Worm (Caenorhabditis elegans) whole organism, early embryonic: Measurements from ENCODE around the gene lpd-7.

Experiments
- B0310.2 ChIP-seq: sonication (generic microtip); optimal IDR thresholded peaks from 2 replicates; lab custom pipeline; 2016; ENCODE audit warnings: mild to moderate bottlenecking, missing genetic modification characterization, missing compliant biosample characterization
- aly-1 ChIP-seq: sonication (generic microtip); optimal IDR thresholded peaks from 2 replicates; lab custom pipeline; 2016; ENCODE audit warnings: missing genetic modification characterization, missing compliant biosample characterization
- ama-1 ChIP-seq: fragments of 150-350 bp; optimal IDR thresholded peaks from 2 replicates; lab custom pipeline; 2014
- ceh-13 ChIP-seq: fragments of 200-800 bp; sonication (Bioruptor generic); optimal IDR thresholded peaks from 2 replicates; lab custom pipeline; 2018; ENCODE audit warnings: mild to moderate bottlenecking, missing genetic modification characterization, missing compliant biosample characterization
- ets-7 ChIP-seq: sonication (generic microtip); optimal IDR thresholded peaks from 2 replicates; lab custom pipeline; 2016; ENCODE audit warnings: missing genotype, missing genetic modification characterization, missing compliant biosample characterization
- flt-1 ChIP-seq: fragments of 200-800 bp; sonication (Bioruptor generic); IDR thresholded peaks from 2 replicates; pipeline ENCODE4 v1.3.6; 2022; ENCODE audit warnings: missing genetic modification characterization, missing compliant biosample characterization
- hmbx-1 ChIP-seq: sonication (generic microtip); optimal IDR thresholded peaks from 2 replicates; lab custom pipeline; 2016; ENCODE audit warnings: mild to moderate bottlenecking, missing genetic modification characterization, missing compliant biosample characterization
- hmg-4 ChIP-seq: fragments of 200-800 bp; sonication (Bioruptor generic); optimal IDR thresholded peaks from 2 replicates; lab custom pipeline; 2018; ENCODE audit warnings: mild to moderate bottlenecking, missing genetic modification characterization, missing compliant biosample characterization
- hnd-1 ChIP-seq: sonication (generic microtip); optimal IDR thresholded peaks from 2 replicates; lab custom pipeline; 2016; ENCODE audit warnings: missing genetic modification characterization, missing compliant biosample characterization
- sea-1 ChIP-seq: fragments of 200-800 bp; sonication (Bioruptor generic); conservative IDR thresholded peaks from 2 replicates; pipeline ENCODE4 v1.3.6; 2022; ENCODE audit warnings: missing genetic modification characterization, missing compliant biosample characterization
- tbx-37 ChIP-seq: fragments of 200-800 bp; sonication (Bioruptor generic); conservative IDR thresholded peaks from 2 replicates; pipeline ENCODE4 v1.3.6; 2022; ENCODE audit warnings: missing genetic modification reagents, missing genetic modification characterization, missing compliant biosample characterization
- tra-4 ChIP-seq: sonication (generic microtip); optimal IDR thresholded peaks from 2 replicates; lab custom pipeline; 2017; ENCODE audit warnings: missing genetic modification characterization, missing compliant biosample characterization

DNA sequence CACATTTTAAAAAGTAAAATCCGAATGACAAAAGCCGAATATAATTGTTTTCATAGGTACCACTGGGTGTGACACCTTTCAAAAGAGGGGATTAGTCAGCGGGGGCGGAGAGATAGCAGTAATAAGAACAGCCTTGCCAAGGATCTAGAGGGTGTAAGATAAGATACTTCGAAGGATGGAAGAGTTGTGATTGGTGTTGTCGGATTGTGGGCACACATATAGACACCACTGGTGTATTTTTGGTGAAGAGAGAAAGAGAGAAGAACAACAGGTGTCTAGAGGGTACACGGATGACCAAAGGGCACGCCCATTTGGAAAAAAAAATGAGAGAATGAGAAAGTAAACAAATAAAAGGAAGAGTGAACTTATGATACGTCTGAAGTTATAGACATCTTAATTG is 28.0 kb upstream of the lpd-7 start:
- TF ChIP-seq ama-1 (lab: Kevin White, UChicago): no peak
- TF ChIP-seq tbx-37 (GFP tag; lab: Robert Waterston, UW): no peak
- no peak for TF ChIP-seq ceh-13 (GFP tag; lab: Kevin White, UChicago)
- no peak for TF ChIP-seq hmg-4 (GFP tag; lab: Kevin White, UChicago)
- TF ChIP-seq ets-7 (tag; lab: Kevin White, UChicago): no peak
- no peak for TF ChIP-seq B0310.2 (tag; lab: Kevin White, UChicago)
- no peak for TF ChIP-seq hnd-1 (tag; lab: Kevin White, UChicago)
- no peak for TF ChIP-seq hmbx-1
- no peak for TF ChIP-seq tra-4
- TF ChIP-seq aly-1 (tag; lab: Kevin White, UChicago): no peak
- no peak for TF ChIP-seq flt-1
- no peak for TF ChIP-seq sea-1 (GFP tag; lab: Robert Waterston, UW)
